Fruit fly (Drosophila melanogaster) whole organism: Measurements from ENCODE around the gene CG42564.

Source experiments
- CG8478 ChIP-seq: fragments of >200 bp; optimal IDR thresholded peaks from 2 replicates; lab custom pipeline; 2018; ENCODE audit warnings: inconsistent platforms
- Dll ChIP-seq: fragments of >200 bp; optimal IDR thresholded peaks from 2 replicates; lab custom pipeline; 2017

DNA sequence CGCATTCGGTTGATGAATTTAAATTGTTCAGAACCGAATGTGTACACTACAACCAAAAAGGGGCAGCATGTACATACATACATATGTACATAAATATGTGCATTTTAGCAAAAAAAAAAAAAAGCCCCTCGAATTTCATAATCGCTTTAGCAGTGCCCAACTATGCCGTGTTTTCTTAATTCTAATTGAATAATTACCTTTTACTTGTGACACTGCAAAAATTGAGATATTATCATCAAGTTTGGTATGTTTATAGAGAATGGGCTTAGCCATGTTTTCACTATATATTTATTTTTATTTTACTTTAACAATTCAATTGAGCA is 27.2 kb downstream of the CG42564 start:
- TF ChIP-seq CG8478 (lab: Kevin White, UChicago) (no peak), Dll (lab: Kevin White, UChicago) (no peak)
